Fruit fly (Drosophila melanogaster) whole organism, embryonic: ENCODE measurements around the gene rtv.

Source experiments
- CG10366 ChIP-seq: fragments of 200-800 bp; sonication (Bioruptor generic); IDR thresholded peaks from 2 replicates; pipeline ENCODE4 v1.3.6; 2022; ENCODE audit warnings: missing biosample characterization, missing genetic modification characterization
- CG10462 ChIP-seq: fragments of 200-800 bp; sonication (Bioruptor generic); optimal IDR thresholded peaks from 2 replicates; lab custom pipeline; 2016; ENCODE audit warnings: missing biosample characterization, missing genetic modification characterization
- CG10543 ChIP-seq: fragments of 200-800 bp; sonication (Bioruptor generic); optimal IDR thresholded peaks from 3 replicates; lab custom pipeline; 2017; ENCODE audit warnings: missing biosample characterization, mild to moderate bottlenecking, missing genetic modification characterization, moderate library complexity
- CG10565 ChIP-seq: fragments of 200-800 bp; sonication (Bioruptor generic); optimal IDR thresholded peaks from 3 replicates; lab custom pipeline; 2016; ENCODE audit warnings: missing biosample characterization, mild to moderate bottlenecking, missing genetic modification characterization
- CG11723 ChIP-seq: fragments of 200-800 bp; sonication (Bioruptor generic); optimal IDR thresholded peaks from 2 replicates; lab custom pipeline; 2017; ENCODE audit warnings: missing biosample characterization, mild to moderate bottlenecking, missing genetic modification characterization
- CG12155 ChIP-seq: fragments of 200-800 bp; sonication (Bioruptor generic); optimal IDR thresholded peaks from 3 replicates; lab custom pipeline; 2016; ENCODE audit warnings: missing biosample characterization, missing genetic modification characterization
- CG12659 ChIP-seq: fragments of 200-800 bp; sonication (Bioruptor generic); optimal IDR thresholded peaks from 3 replicates; lab custom pipeline; 2017; ENCODE audit warnings: mild to moderate bottlenecking, missing biosample characterization, missing genetic modification reagents, missing genetic modification characterization
- CG13287 ChIP-seq: fragments of 200-800 bp; sonication (Bioruptor generic); IDR thresholded peaks from 2 replicates; pipeline ENCODE4 v1.3.6; 2022; ENCODE audit warnings: missing biosample characterization, missing genetic modification characterization; ENCODE audit not compliant: partially characterized antibody
- CG14667 ChIP-seq: fragments of 200-800 bp; sonication (Bioruptor generic); IDR thresholded peaks from 2 replicates; pipeline ENCODE4 v1.3.6; 2022; ENCODE audit warnings: missing biosample characterization, missing genetic modification characterization
- CG15011 ChIP-seq: fragments of 200-800 bp; sonication (Bioruptor generic); optimal IDR thresholded peaks from 3 replicates; lab custom pipeline; 2018; ENCODE audit warnings: missing biosample characterization, mild to moderate bottlenecking, missing genetic modification characterization
- CG1602 ChIP-seq: fragments of 200-800 bp; sonication (Bioruptor generic); optimal IDR thresholded peaks from 3 replicates; lab custom pipeline; 2016; ENCODE audit warnings: missing biosample characterization, missing genetic modification characterization
- CG1603 ChIP-seq: fragments of 200-800 bp; sonication (Bioruptor generic); optimal IDR thresholded peaks from 2 replicates; lab custom pipeline; 2019; ENCODE audit warnings: missing biosample characterization, mild to moderate bottlenecking, missing genetic modification characterization, moderate library complexity
- CG16779 ChIP-seq: fragments of 200-800 bp; sonication (Bioruptor generic); IDR thresholded peaks from 2 replicates; pipeline ENCODE4 v1.3.6; 2022; ENCODE audit warnings: missing biosample characterization, missing genetic modification characterization
- CG17802 ChIP-seq: fragments of 200-800 bp; sonication (Bioruptor generic); optimal IDR thresholded peaks from 2 replicates; lab custom pipeline; 2018; ENCODE audit warnings: missing biosample characterization, mild to moderate bottlenecking, missing genetic modification characterization, moderate library complexity
- CG18011 ChIP-seq: fragments of 200-800 bp; sonication (Bioruptor generic); optimal IDR thresholded peaks from 2 replicates; lab custom pipeline; 2017; ENCODE audit warnings: missing biosample characterization, missing genetic modification characterization, mild to moderate bottlenecking, moderate library complexity, missing genotype
- CG18619 ChIP-seq: fragments of 200-800 bp; sonication (Bioruptor generic); optimal IDR thresholded peaks from 3 replicates; lab custom pipeline; 2017; ENCODE audit warnings: missing biosample characterization, mild to moderate bottlenecking, missing genetic modification characterization
- CG2116 ChIP-seq: fragments of 200-800 bp; sonication (Bioruptor generic); optimal IDR thresholded peaks from 3 replicates; lab custom pipeline; 2018; ENCODE audit warnings: missing biosample characterization, mild to moderate bottlenecking, missing genetic modification characterization
- CG3065 ChIP-seq: fragments of 200-800 bp; sonication (Bioruptor generic); optimal IDR thresholded peaks from 2 replicates; lab custom pipeline; 2016; ENCODE audit warnings: missing biosample characterization, missing genetic modification characterization
- CG31441 ChIP-seq: fragments of 200-800 bp; sonication (Bioruptor generic); IDR thresholded peaks from 2 replicates; pipeline ENCODE4 v1.3.6; 2022; ENCODE audit warnings: missing biosample characterization, missing genetic modification characterization
- CG34422 ChIP-seq: fragments of 200-800 bp; sonication (Bioruptor generic); IDR thresholded peaks from 3 replicates; pipeline ENCODE4 v1.3.6; 2022; ENCODE audit warnings: missing biosample characterization, missing genetic modification characterization
- CG42726 ChIP-seq: fragments of 200-800 bp; sonication (Bioruptor generic); IDR thresholded peaks from 2 replicates; pipeline ENCODE4 v1.3.6; 2022; ENCODE audit warnings: missing biosample characterization, missing genetic modification characterization; ENCODE audit not compliant: partially characterized antibody
- CG4424 ChIP-seq: fragments of 200-800 bp; sonication (Bioruptor generic); optimal IDR thresholded peaks from 3 replicates; lab custom pipeline; 2016; ENCODE audit warnings: missing biosample characterization, missing genetic modification characterization
- CG8924 ChIP-seq: fragments of 200-800 bp; optimal IDR thresholded peaks from 3 replicates; lab custom pipeline; 2019; ENCODE audit warnings: missing biosample characterization, mild to moderate bottlenecking, missing genetic modification characterization, moderate library complexity
- CG9215 ChIP-seq: fragments of 200-800 bp; sonication (Bioruptor generic); IDR thresholded peaks from 2 replicates; pipeline ENCODE4 v1.3.6; 2022; ENCODE audit warnings: missing biosample characterization, missing genetic modification characterization
- CG9727 ChIP-seq: fragments of 200-800 bp; sonication (Bioruptor generic); optimal IDR thresholded peaks from 3 replicates; lab custom pipeline; 2017; ENCODE audit warnings: missing biosample characterization, mild to moderate bottlenecking, missing genetic modification characterization
- CoRest ChIP-seq: fragments of 200-800 bp; sonication (Bioruptor generic); optimal IDR thresholded peaks from 3 replicates; lab custom pipeline; 2018; ENCODE audit warnings: missing biosample characterization, mild to moderate bottlenecking, missing genetic modification characterization, moderate library complexity
- CrebB ChIP-seq: fragments of 200-800 bp; sonication (Bioruptor generic); optimal IDR thresholded peaks from 3 replicates; lab custom pipeline; 2018; ENCODE audit warnings: missing biosample characterization, mild to moderate bottlenecking, missing genetic modification characterization
- Dip3 ChIP-seq: fragments of 200-800 bp; sonication (Bioruptor generic); optimal IDR thresholded peaks from 3 replicates; lab custom pipeline; 2016; ENCODE audit warnings: missing biosample characterization, missing genetic modification characterization
- Ets97D ChIP-seq: fragments of 200-800 bp; sonication (Bioruptor generic); optimal IDR thresholded peaks from 3 replicates; lab custom pipeline; 2016; ENCODE audit warnings: missing biosample characterization, missing genetic modification characterization
- H15 ChIP-seq: fragments of 200-800 bp; sonication (Bioruptor generic); IDR thresholded peaks from 3 replicates; pipeline ENCODE4 v1.3.6; 2022; ENCODE audit warnings: missing biosample characterization, missing genetic modification characterization
- Hmr ChIP-seq: fragments of 200-800 bp; sonication (Bioruptor generic); optimal IDR thresholded peaks from 3 replicates; lab custom pipeline; 2017; ENCODE audit warnings: mild to moderate bottlenecking, missing biosample characterization, missing genetic modification reagents, missing genetic modification characterization
- Hmx ChIP-seq: fragments of 200-800 bp; sonication (Bioruptor generic); optimal IDR thresholded peaks from 2 replicates; lab custom pipeline; 2016; ENCODE audit warnings: missing biosample characterization, missing genetic modification characterization
- Oli ChIP-seq: fragments of 200-800 bp; sonication (Bioruptor generic); optimal IDR thresholded peaks from 2 replicates; lab custom pipeline; 2018; ENCODE audit warnings: missing biosample characterization, mild to moderate bottlenecking, missing genetic modification characterization, moderate library complexity
- Opbp ChIP-seq: fragments of 200-800 bp; sonication (Bioruptor generic); IDR thresholded peaks from 3 replicates; pipeline ENCODE4 v1.3.6; 2022; ENCODE audit warnings: missing biosample characterization, missing genetic modification characterization; ENCODE audit not compliant: partially characterized antibody
- Xrp1 ChIP-seq: fragments of 200-800 bp; sonication (Bioruptor generic); IDR thresholded peaks from 2 replicates; pipeline ENCODE4 v1.3.6; 2022; ENCODE audit warnings: missing biosample characterization, missing genetic modification characterization
- bowl ChIP-seq: fragments of 200-800 bp; sonication (Bioruptor generic); IDR thresholded peaks from 2 replicates; pipeline ENCODE4 v1.3.6; 2022; ENCODE audit warnings: missing biosample characterization, missing genetic modification characterization
- disco-r ChIP-seq: fragments of 200-800 bp; sonication (Bioruptor generic); optimal IDR thresholded peaks from 2 replicates; lab custom pipeline; 2016; ENCODE audit warnings: missing biosample characterization, missing genetic modification characterization
- emc ChIP-seq: fragments of 200-800 bp; sonication (Bioruptor generic); optimal IDR thresholded peaks from 2 replicates; lab custom pipeline; 2016; ENCODE audit warnings: missing biosample characterization, missing genetic modification characterization
- fd102C ChIP-seq: fragments of 200-800 bp; sonication (Bioruptor generic); optimal IDR thresholded peaks from 2 replicates; lab custom pipeline; 2018; ENCODE audit warnings: missing biosample characterization, mild to moderate bottlenecking, missing genetic modification characterization, moderate library complexity
- ham ChIP-seq: fragments of 200-800 bp; sonication (Bioruptor generic); IDR thresholded peaks from 2 replicates; pipeline ENCODE4 v1.3.6; 2022; ENCODE audit warnings: missing biosample characterization, missing genetic modification characterization
- her ChIP-seq: fragments of 200-800 bp; sonication (Bioruptor generic); optimal IDR thresholded peaks from 2 replicates; lab custom pipeline; 2016; ENCODE audit warnings: missing biosample characterization, missing genetic modification characterization
- luna ChIP-seq: fragments of 200-800 bp; sonication (Bioruptor generic); optimal IDR thresholded peaks from 2 replicates; lab custom pipeline; 2016; ENCODE audit warnings: missing biosample characterization, missing genetic modification characterization
- pfk ChIP-seq: fragments of 200-800 bp; sonication (Bioruptor generic); optimal IDR thresholded peaks from 2 replicates; lab custom pipeline; 2018; ENCODE audit warnings: missing biosample characterization, mild to moderate bottlenecking, missing genetic modification characterization, moderate library complexity
- pum ChIP-seq: fragments of 200-800 bp; sonication (Bioruptor generic); optimal IDR thresholded peaks from 2 replicates; lab custom pipeline; 2016; ENCODE audit warnings: missing biosample characterization, missing genetic modification characterization
- ro ChIP-seq: fragments of 200-800 bp; sonication (Bioruptor generic); IDR thresholded peaks from 2 replicates; pipeline ENCODE4 v1.3.6; 2022; ENCODE audit warnings: missing biosample characterization, missing genetic modification characterization
- schlank ChIP-seq: fragments of 200-800 bp; sonication (Bioruptor generic); optimal IDR thresholded peaks from 2 replicates; lab custom pipeline; 2018; ENCODE audit warnings: missing biosample characterization, mild to moderate bottlenecking, missing genetic modification characterization
- shn ChIP-seq: fragments of 200-800 bp; sonication (Bioruptor generic); optimal IDR thresholded peaks from 3 replicates; lab custom pipeline; 2016; ENCODE audit warnings: missing biosample characterization, missing genetic modification characterization
- sim ChIP-seq: fragments of 200-800 bp; sonication (Bioruptor generic); IDR thresholded peaks from 2 replicates; pipeline ENCODE4 v1.3.6; 2022; ENCODE audit warnings: missing biosample characterization, missing genetic modification characterization
- tin ChIP-seq: fragments of 200-800 bp; sonication (Bioruptor generic); optimal IDR thresholded peaks from 3 replicates; lab custom pipeline; 2016; ENCODE audit warnings: missing biosample characterization, missing genetic modification characterization
- tup ChIP-seq: fragments of 200-800 bp; sonication (Bioruptor generic); optimal IDR thresholded peaks from 2 replicates; lab custom pipeline; 2016; ENCODE audit warnings: missing biosample characterization, mild to moderate bottlenecking, missing genetic modification characterization, moderate library complexity
- zen2 ChIP-seq: fragments of 200-800 bp; sonication (Bioruptor generic); IDR thresholded peaks from 3 replicates; pipeline ENCODE4 v1.3.6; 2022; ENCODE audit warnings: missing biosample characterization, missing genetic modification characterization; ENCODE audit not compliant: partially characterized antibody

The rtv gene

dm6 chrX:11148272-11148835 lies 5.4 kb downstream of the rtv start, which contains the start of gene Ran (continued):
- TF ChIP-seq tin (GFP tag; lab: Kevin White, UChicago) (no peak), emc (no peak), CG8924 (tag; lab: Kevin White, UChicago) (no peak), fd102C (GFP tag; lab: Kevin White, UChicago) (no peak), ham (no peak), CG10543 (GFP tag; lab: Kevin White, UChicago) (no peak), CG13287 (GFP tag; lab: Robert Waterston, UW) (peak; percentile 19; the same call in 1 of the 2 replicates), ro (GFP tag; lab: Robert Waterston, UW) (no peak), CG3065 (GFP tag; lab: Kevin White, UChicago) (no peak), CG1602 (GFP tag; lab: Kevin White, UChicago) (no peak), CG11723 (no peak), Ets97D (no peak), CoRest (no peak), Oli (no peak), Hmr (GFP tag; lab: Kevin White, UChicago) (no peak), Hmx (GFP tag; lab: Kevin White, UChicago) (no peak), CG2116 (GFP tag; lab: Kevin White, UChicago) (no peak), sim (GFP tag; lab: Robert Waterston, UW) (no peak), CG4424 (GFP tag; lab: Kevin White, UChicago) (no peak), pfk (GFP tag; lab: Kevin White, UChicago) (peak; percentile 55), Xrp1 (GFP tag; lab: Robert Waterston, UW) (no peak), schlank (tag; lab: Kevin White, UChicago) (no peak), CG14667 (GFP tag; lab: Robert Waterston, UW) (peak; percentile 7; the same call in 1 of the 2 replicates), CrebB (tag; lab: Kevin White, UChicago) (no peak), H15 (no peak), CG9727 (GFP tag; lab: Kevin White, UChicago) (no peak), CG31441 (no peak), her (GFP tag; lab: Kevin White, UChicago) (no peak), pum (GFP tag; lab: Kevin White, UChicago) (no peak), CG10462 (GFP tag; lab: Kevin White, UChicago) (no peak), CG1603 (tag; lab: Kevin White, UChicago) (peak; percentile 89), CG15011 (GFP tag; lab: Kevin White, UChicago) (no peak), CG16779 (GFP tag; lab: Robert Waterston, UW) (no peak), CG18011 (GFP tag; lab: Kevin White, UChicago) (no peak), CG12659 (peak; percentile 21), zen2 (GFP tag; lab: Robert Waterston, UW) (no peak), CG9215 (GFP tag; lab: Robert Waterston, UW) (0 out of 2 replicates have a peak, but pooled peaks have one; percentile 23), CG10366 (GFP tag; lab: Robert Waterston, UW) (no peak), Dip3 (GFP tag; lab: Kevin White, UChicago) (no peak), CG12155 (no peak), CG34422 (GFP tag; lab: Robert Waterston, UW) (no peak; the same call in 2 of the 3 replicates), CG42726 (GFP tag; lab: Robert Waterston, UW) (peak; percentile 53; the same call in 1 of the 2 replicates), CG18619 (GFP tag; lab: Kevin White, UChicago) (no peak), shn (no peak), CG17802 (tag; lab: Kevin White, UChicago) (peak; percentile 68), Opbp (GFP tag; lab: Robert Waterston, UW) (peak; percentile 41; the same call in 1 of the 3 replicates), CG10565 (GFP tag; lab: Kevin White, UChicago) (no peak), luna (no peak), disco-r (GFP tag; lab: Kevin White, UChicago) (no peak), tup (GFP tag; lab: Kevin White, UChicago) (no peak), bowl (GFP tag; lab: Robert Waterston, UW) (no peak)
